Fruit fly (Drosophila melanogaster) whole organism, pupa: ENCODE measurements around the gene CG15283.

Source experiments
- CG13204 ChIP-seq: fragments of 200-800 bp; sonication (Bioruptor generic); optimal IDR thresholded peaks from 2 replicates; lab custom pipeline; 2018; ENCODE audit warnings: missing biosample characterization, mild to moderate bottlenecking, missing genetic modification characterization, moderate library complexity
- CG32121 ChIP-seq: fragments of 200-800 bp; sonication (Bioruptor generic); IDR thresholded peaks from 2 replicates; pipeline ENCODE4 v1.3.6; 2022; ENCODE audit warnings: missing biosample characterization, missing genetic modification characterization
- CG34367 ChIP-seq: fragments of 200-800 bp; sonication (Bioruptor generic); optimal IDR thresholded peaks from 2 replicates; lab custom pipeline; 2018; ENCODE audit warnings: missing biosample characterization, mild to moderate bottlenecking, missing genetic modification characterization
- CG8159 ChIP-seq: fragments of 200-800 bp; sonication (Bioruptor generic); optimal IDR thresholded peaks from 3 replicates; lab custom pipeline; 2018; ENCODE audit warnings: missing biosample characterization, mild to moderate bottlenecking, missing genetic modification characterization, moderate library complexity
- CG8301 ChIP-seq: fragments of 200-800 bp; sonication (Bioruptor generic); optimal IDR thresholded peaks from 2 replicates; lab custom pipeline; 2018; ENCODE audit warnings: missing biosample characterization, mild to moderate bottlenecking, missing genetic modification characterization
- CG9948 ChIP-seq: fragments of 200-800 bp; sonication (Bioruptor generic); optimal IDR thresholded peaks from 2 replicates; lab custom pipeline; 2018; ENCODE audit warnings: missing biosample characterization, mild to moderate bottlenecking, missing genetic modification characterization, moderate library complexity
- EcR ChIP-seq: fragments of 200-800 bp; sonication (Bioruptor generic); optimal IDR thresholded peaks from 3 replicates; lab custom pipeline; 2019; ENCODE audit warnings: missing biosample characterization, missing genetic modification characterization, mild to moderate bottlenecking, moderate library complexity, missing genetic modification reagents
- Pif1A ChIP-seq: fragments of 200-800 bp; sonication (Bioruptor generic); optimal IDR thresholded peaks from 3 replicates; lab custom pipeline; 2016; ENCODE audit warnings: missing biosample characterization, missing genetic modification characterization
- Snoo ChIP-seq: fragments of 200-800 bp; sonication (Bioruptor generic); optimal IDR thresholded peaks from 3 replicates; lab custom pipeline; 2017; ENCODE audit warnings: missing biosample characterization, mild to moderate bottlenecking, missing genetic modification characterization, inconsistent platforms
- rn ChIP-seq: fragments of 200-800 bp; sonication (Bioruptor generic); IDR thresholded peaks from 2 replicates; pipeline ENCODE4 v1.3.6; 2022; ENCODE audit warnings: missing biosample characterization, missing genetic modification characterization

dm6 chr2L:14496892-14497291 is 46.2 kb upstream of the CG15283 start:
- TF ChIP-seq CG13204 (GFP tag; lab: Kevin White, UChicago): no peak
- TF ChIP-seq rn (GFP tag; lab: Robert Waterston, UW): no peak
- TF ChIP-seq CG9948 (tag; lab: Kevin White, UChicago): no peak
- no peak for TF ChIP-seq CG34367 (tag; lab: Kevin White, UChicago)
- TF ChIP-seq CG32121 (GFP tag; lab: Robert Waterston, UW): no peak
- no peak for TF ChIP-seq CG8301 (tag; lab: Kevin White, UChicago)
- TF ChIP-seq Snoo: no peak
- no peak for TF ChIP-seq EcR (GFP tag; lab: Kevin White, UChicago)
- TF ChIP-seq Pif1A (GFP tag; lab: Kevin White, UChicago): no peak
- TF ChIP-seq CG8159 (tag; lab: Kevin White, UChicago): no peak
